Fruit fly (Drosophila melanogaster) whole organism, adult: ENCODE measurements around the gene CG42331.

Source experiments
- CG11617 ChIP-seq: fragments of 200-800 bp; sonication (Bioruptor generic); optimal IDR thresholded peaks from 2 replicates; lab custom pipeline; 2017; ENCODE audit warnings: mild to moderate bottlenecking, missing biosample characterization, missing genetic modification reagents, missing genetic modification characterization
- CG12768 ChIP-seq: fragments of 200-800 bp; sonication (Bioruptor generic); optimal IDR thresholded peaks from 2 replicates; lab custom pipeline; 2017; ENCODE audit warnings: missing biosample characterization, missing genetic modification characterization, mild to moderate bottlenecking, moderate library complexity, missing genetic modification reagents
- CG7045 ChIP-seq: fragments of 200-800 bp; sonication (Bioruptor generic); optimal IDR thresholded peaks from 2 replicates; lab custom pipeline; 2017; ENCODE audit warnings: missing biosample characterization, mild to moderate bottlenecking, missing genetic modification characterization
- Clk ChIP-seq: fragments of 200-800 bp; sonication (Bioruptor generic); optimal IDR thresholded peaks from 2 replicates; lab custom pipeline; 2017; ENCODE audit warnings: missing biosample characterization, missing genetic modification characterization
- Crg-1 ChIP-seq: fragments of 200-800 bp; sonication (Bioruptor generic); optimal IDR thresholded peaks from 2 replicates; lab custom pipeline; 2016; ENCODE audit warnings: missing biosample characterization, missing genetic modification characterization
- Hr96 ChIP-seq: fragments of 200-800 bp; sonication (Bioruptor generic); optimal IDR thresholded peaks from 2 replicates; lab custom pipeline; 2016; ENCODE audit warnings: missing biosample characterization, missing genetic modification characterization
- cic ChIP-seq: fragments of 200-800 bp; sonication (Bioruptor generic); optimal IDR thresholded peaks from 2 replicates; lab custom pipeline; 2017; ENCODE audit warnings: missing biosample characterization, mild to moderate bottlenecking, missing genetic modification characterization, moderate library complexity
- kay ChIP-seq: fragments of 200-800 bp; sonication (Bioruptor generic); peaks from one replicate; lab custom pipeline; 2016; ENCODE audit warnings: missing biosample characterization, missing genetic modification characterization, borderline replicate concordance
- pad ChIP-seq: fragments of 200-800 bp; sonication (Bioruptor generic); optimal IDR thresholded peaks from 3 replicates; lab custom pipeline; 2017; ENCODE audit warnings: missing biosample characterization, missing genetic modification characterization, mild to moderate bottlenecking, moderate library complexity, missing genetic modification reagents
- toe ChIP-seq: fragments of 200-800 bp; sonication (Bioruptor generic); optimal IDR thresholded peaks from 2 replicates; lab custom pipeline; 2016; ENCODE audit warnings: missing biosample characterization, missing genetic modification characterization

DNA sequence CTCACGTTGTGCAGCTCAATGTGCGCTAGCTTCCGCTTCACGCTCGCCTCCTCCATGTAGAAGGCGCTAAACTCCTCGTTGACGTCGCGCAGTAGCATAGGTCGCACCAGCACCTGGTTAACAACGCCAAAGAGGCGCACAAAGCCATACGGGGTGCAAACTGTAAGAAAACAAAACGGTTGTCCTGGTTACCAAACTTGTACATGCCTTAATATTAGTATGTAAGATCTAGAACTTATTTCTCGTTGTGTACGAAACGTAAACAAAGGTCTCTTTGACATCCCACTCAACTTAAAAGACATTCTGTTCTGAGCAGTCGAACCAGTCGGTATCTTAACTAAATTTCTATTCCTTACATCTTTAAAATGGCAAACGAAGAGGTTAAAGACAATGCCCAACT lies 35.3 kb downstream of the CG42331 start, which contains the start of gene CG6980:
- no peak for TF ChIP-seq Hr96 (GFP tag; lab: Kevin White, UChicago)
- no peak for TF ChIP-seq CG7045 (GFP tag; lab: Kevin White, UChicago)
- no peak for TF ChIP-seq kay (GFP tag; lab: Kevin White, UChicago)
- TF ChIP-seq toe (GFP tag; lab: Kevin White, UChicago): no peak
- no peak for TF ChIP-seq Clk
- TF ChIP-seq CG12768 (GFP tag; lab: Kevin White, UChicago): no peak
- TF ChIP-seq pad (GFP tag; lab: Kevin White, UChicago): no peak
- no peak for TF ChIP-seq cic (GFP tag; lab: Kevin White, UChicago)
- no peak for TF ChIP-seq Crg-1 (GFP tag; lab: Kevin White, UChicago)
- TF ChIP-seq CG11617: no peak
